Fruit fly (Drosophila melanogaster): ENCODE measurements around the gene CG11309.

Gene CG11309

DNA sequence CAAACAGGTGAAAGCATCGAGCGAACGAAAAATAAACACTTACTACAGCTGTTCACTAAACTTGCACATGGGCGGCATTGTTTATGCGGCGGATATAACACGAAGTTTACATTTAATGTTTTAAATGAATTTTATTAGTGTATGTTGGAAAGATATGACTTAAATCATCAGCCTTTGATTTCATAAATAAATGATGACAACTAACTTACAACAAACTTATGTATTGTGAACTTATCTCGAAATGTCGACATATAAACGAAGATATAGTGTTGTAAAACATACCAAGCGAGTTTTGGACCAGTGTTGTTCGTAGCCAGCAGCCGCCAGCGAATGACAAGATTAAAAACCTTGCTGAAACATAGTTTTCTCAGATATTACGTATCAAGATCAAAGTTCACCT, at the start of gene CG11309, which contains the start of gene CG7632:
Gene CG11309, minus strand, starts transcription at position 259 of the 400 bp plus-strand sequence.
Gene CG7632, plus strand, starts transcription at position 298 of the 400 bp plus-strand sequence.
- TF ChIP-seq CG17801 (GFP tag; optimal IDR thresholded peaks at IDR 0.05; ENCODE audit: partially characterized antibody): peak; percentile 100

dm6 chr3L:21348983-21349432, 44.5 kb upstream of the CG11309 start, which contains the start of gene ebd2:
Gene ebd2, minus strand, starts transcription at chr3L:21349288.
- no peak for TF ChIP-seq CG17801 (GFP tag; optimal IDR thresholded peaks at IDR 0.05; ENCODE audit: partially characterized antibody)

- TF ChIP-seq CG17801 (GFP tag; optimal IDR thresholded peaks at IDR 0.05; ENCODE audit: partially characterized antibody): no peak
These were observed 42.9 kb upstream of the CG11309 start for dm6 chr3L:21347197-21347831.

dm6 chr3L:21346463-21347196, 42.2 kb upstream of the CG11309 start:
- TF ChIP-seq CG17801 (GFP tag; optimal IDR thresholded peaks at IDR 0.05; ENCODE audit: partially characterized antibody): no peak

DNA sequence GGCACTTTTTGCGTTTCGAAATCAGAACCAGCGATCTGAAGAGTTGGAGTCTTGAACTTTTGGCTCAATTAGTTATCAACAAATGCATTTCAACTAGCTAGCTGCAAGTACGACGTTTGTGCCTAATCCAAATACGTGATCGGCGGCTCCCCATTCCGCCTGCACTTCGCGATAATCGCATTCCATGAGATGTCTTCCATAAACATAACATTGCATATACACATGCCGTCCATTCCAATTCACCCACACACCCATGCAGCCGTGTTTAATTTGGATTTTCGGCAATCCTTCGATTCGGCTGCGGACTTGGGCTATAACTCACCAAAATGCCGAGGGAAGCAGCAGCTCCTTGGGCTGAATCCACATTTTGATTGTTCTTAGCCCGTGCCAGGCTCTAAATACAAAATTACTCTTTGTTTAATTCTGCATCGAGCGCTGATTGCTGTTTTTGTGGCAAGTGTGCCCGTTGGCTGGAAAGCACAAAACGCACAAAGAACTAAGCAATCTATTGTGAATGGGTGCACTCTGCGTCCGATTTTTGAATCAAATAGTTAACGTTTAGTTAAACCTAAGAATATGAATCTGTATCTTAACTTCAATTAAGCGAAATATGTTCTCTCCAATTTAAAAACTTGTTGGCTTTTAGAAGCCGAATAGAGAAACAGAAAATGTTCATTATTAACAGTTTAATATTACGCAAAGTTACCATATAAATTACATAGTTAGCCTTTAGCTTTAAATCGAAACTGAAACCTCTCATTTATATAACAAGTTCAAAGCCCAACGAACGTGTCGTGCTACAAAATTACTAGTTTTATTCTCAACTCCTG, 39.0 kb upstream of the CG11309 start, which contains the start of the genes Tbc1d8-9 and CG32436:
Gene Tbc1d8-9, minus strand, starts transcription at position 463 of the 830 bp plus-strand sequence.
Gene CG32436, plus strand, starts transcription at position 780 of the 830 bp plus-strand sequence.
- TF ChIP-seq CG17801 (GFP tag; optimal IDR thresholded peaks at IDR 0.05; ENCODE audit: partially characterized antibody): peak; percentile 19

- TF ChIP-seq CG17801 (GFP tag; optimal IDR thresholded peaks at IDR 0.05; ENCODE audit: partially characterized antibody): no peak
These were observed 38.1 kb upstream of the CG11309 start for dm6 chr3L:21342592-21342991.

- no peak for TF ChIP-seq CG17801 (GFP tag; optimal IDR thresholded peaks at IDR 0.05; ENCODE audit: partially characterized antibody)
These were observed 30.7 kb upstream of the CG11309 start, which contains the start of gene Tsr1 for dm6 chr3L:21334999-21335631. Gene Tsr1, plus strand, starts transcription at chr3L:21335215.

dm6 chr3L:21324724-21325123, 20.3 kb upstream of the CG11309 start:
- TF ChIP-seq CG17801 (GFP tag; optimal IDR thresholded peaks at IDR 0.05; ENCODE audit: partially characterized antibody): no peak

DNA sequence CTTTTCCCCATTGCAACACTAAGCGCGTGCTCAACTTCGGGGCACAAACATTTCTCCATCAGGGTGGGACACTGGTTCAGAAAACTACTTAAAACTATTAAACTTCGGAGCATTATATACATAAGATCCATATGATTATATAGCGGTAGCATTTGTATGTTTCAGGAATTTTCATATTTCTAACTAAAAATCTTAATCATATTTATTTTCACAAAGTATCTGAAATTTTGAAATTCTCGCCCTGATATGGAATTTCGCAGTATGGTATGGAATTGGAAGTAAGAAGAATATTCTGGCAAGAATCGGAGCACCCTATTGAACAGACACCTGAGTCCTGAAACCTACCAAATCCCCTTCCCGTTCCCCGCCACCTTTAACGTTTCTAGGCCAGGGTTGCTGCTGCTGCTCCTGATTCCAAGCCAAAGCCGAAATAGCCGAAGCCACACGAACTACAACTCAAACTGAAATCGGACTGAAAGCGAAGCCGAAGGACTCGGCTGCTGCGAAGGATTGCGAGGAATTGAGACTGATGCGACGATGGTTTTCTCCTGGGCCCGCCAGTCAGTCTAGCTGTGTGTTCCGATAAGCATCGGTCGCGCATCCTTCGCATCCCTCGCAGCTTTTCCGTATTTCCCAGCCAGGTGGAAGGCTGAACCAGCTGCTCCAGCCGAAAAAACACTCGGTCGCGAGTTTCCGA, 17.5 kb upstream of the CG11309 start:
- no peak for TF ChIP-seq CG17801 (GFP tag; optimal IDR thresholded peaks at IDR 0.05; ENCODE audit: partially characterized antibody)

dm6 chr3L:21319957-21320356, 15.5 kb upstream of the CG11309 start:
- no peak for TF ChIP-seq CG17801 (GFP tag; optimal IDR thresholded peaks at IDR 0.05; ENCODE audit: partially characterized antibody)

DNA sequence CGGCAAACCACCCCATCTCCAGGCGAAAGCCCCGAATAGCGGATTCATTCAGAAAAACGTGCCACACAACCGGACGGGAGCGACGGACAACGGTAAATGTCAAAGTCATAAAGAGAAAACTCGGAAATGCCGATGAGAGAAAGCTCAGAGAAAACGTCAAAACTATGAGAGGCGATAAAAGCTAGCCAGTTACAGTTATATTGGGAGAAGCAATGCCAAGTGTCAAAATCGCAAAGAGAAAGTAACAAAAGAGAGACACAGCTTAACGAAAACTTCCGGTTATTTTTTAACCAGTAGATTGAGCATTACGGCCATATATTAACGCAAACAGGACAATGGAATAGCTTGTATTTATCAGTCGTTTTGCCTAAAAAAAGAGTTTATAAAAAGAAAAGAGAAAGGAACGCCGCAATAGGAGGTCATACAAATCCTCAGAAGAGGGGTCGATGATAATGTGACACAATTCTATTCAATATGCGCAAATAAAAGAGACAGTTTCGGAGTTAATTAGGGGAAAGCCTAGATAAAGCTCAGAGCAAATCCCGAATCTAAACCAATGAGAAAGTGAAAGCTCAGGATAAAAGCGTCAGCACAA, 15.0 kb upstream of the CG11309 start:
- TF ChIP-seq CG17801 (GFP tag; optimal IDR thresholded peaks at IDR 0.05; ENCODE audit: partially characterized antibody): no peak

DNA sequence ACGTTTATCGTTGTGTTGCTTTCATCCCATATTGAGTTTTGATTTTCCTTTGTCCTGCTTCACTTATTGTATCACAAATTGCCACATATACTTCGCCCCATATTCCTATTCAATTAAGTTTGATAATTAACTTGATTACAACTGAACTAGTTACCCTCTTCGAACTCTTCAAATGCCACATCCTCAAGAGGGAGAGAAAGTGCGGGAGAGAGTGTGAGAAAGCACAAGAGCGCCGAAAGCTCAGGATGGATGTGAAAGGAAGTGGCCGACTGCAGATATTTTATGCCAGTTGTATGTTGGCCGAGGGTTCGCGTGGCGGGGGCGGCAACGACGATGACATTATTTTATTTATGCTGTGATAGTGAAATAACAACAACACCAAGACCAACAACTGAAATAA, 14.0 kb upstream of the CG11309 start, which contains the start of gene Rab26:
Gene Rab26, plus strand, starts transcription at position 301 of the 400 bp plus-strand sequence.
- no peak for TF ChIP-seq CG17801 (GFP tag; optimal IDR thresholded peaks at IDR 0.05; ENCODE audit: partially characterized antibody)

DNA sequence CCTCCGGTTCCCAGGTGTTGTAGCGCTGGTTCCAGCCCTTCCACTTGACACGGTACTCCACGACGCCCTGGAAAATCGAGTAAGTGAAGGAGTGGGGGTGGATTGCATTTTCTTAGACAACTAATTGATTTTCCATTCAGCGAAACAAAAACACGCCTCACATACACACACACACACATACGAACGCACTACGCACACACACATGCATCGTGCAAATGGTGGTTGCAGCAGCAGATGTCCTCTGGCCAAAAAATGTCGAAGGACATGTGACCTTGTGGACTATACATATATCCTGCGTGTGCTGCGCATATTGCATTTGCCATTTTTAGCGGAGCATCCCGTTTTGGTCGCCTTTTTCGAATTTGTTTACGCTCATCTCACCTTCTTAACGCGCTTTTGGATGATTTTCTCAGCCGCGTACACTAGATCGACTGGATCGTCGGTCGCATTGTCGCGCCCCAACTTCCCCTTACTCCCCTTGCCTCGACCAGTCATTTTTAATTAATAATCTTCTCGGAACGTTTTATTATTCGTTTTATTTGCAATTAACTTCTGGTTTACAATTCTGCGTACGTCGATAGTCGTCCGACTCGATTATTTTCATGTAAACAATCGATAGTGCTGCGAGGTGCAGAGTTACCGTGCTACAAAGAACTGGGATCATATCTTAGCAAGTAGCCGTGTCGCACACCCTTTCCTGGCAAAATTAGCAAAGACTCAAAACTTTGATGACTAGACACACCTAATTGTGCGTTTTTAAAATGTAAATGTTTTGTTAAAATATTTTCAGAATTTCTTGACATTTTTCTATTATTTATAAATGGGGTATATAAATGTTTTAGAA, 13.2 kb upstream of the CG11309 start, which contains the start of gene Pc:
Gene Pc, minus strand, starts transcription at position 605 of the 844 bp plus-strand sequence.
- peak; percentile 9 for TF ChIP-seq CG17801 (GFP tag; optimal IDR thresholded peaks at IDR 0.05; ENCODE audit: partially characterized antibody)
